Worm (Caenorhabditis elegans) whole organism, late embryonic: ENCODE measurements around the gene srh-199.

Experiments
- C38D4.7 ChIP-seq: fragments of 200-800 bp; sonication (Bioruptor generic); optimal IDR thresholded peaks from 2 replicates; lab custom pipeline; 2018; ENCODE audit warnings: mild to moderate bottlenecking, missing genetic modification characterization, moderate library complexity, missing compliant biosample characterization
- F13H6.1 ChIP-seq: sonication (generic microtip); optimal IDR thresholded peaks from 2 replicates; lab custom pipeline; 2016; ENCODE audit warnings: missing genetic modification characterization, missing compliant biosample characterization
- K02D7.2 ChIP-seq: sonication (generic microtip); optimal IDR thresholded peaks from 2 replicates; lab custom pipeline; 2017; ENCODE audit warnings: mild to moderate bottlenecking, missing genetic modification characterization, missing compliant biosample characterization
- K09A11.1 ChIP-seq: sonication (generic microtip); optimal IDR thresholded peaks from 2 replicates; lab custom pipeline; 2017; ENCODE audit warnings: antibody characterized with exemption, mild to moderate bottlenecking, missing genetic modification characterization, missing compliant biosample characterization; ENCODE audit not compliant: insufficient read depth
- T23F11.4 ChIP-seq: fragments of 200-800 bp; sonication (Bioruptor generic); optimal IDR thresholded peaks from 2 replicates; lab custom pipeline; 2018; ENCODE audit warnings: mild to moderate bottlenecking, missing genetic modification characterization, missing compliant biosample characterization
- ceh-14 ChIP-seq: sonication (generic microtip); optimal IDR thresholded peaks from 2 replicates; lab custom pipeline; 2016; ENCODE audit warnings: missing genotype, missing genetic modification characterization, missing compliant biosample characterization
- ceh-19 ChIP-seq: fragments of 200-800 bp; sonication (Bioruptor generic); optimal IDR thresholded peaks from 2 replicates; lab custom pipeline; 2018; ENCODE audit warnings: mild to moderate bottlenecking, missing genetic modification characterization, missing compliant biosample characterization
- ceh-2 ChIP-seq: sonication (generic microtip); optimal IDR thresholded peaks from 2 replicates; lab custom pipeline; 2016; ENCODE audit warnings: missing genotype, missing genetic modification characterization, missing compliant biosample characterization
- ceh-24 ChIP-seq: sonication (generic microtip); optimal IDR thresholded peaks from 2 replicates; lab custom pipeline; 2016; ENCODE audit warnings: mild to moderate bottlenecking, missing genetic modification characterization, missing compliant biosample characterization
- ceh-30 ChIP-seq: fragments of 150-350 bp; optimal IDR thresholded peaks from 2 replicates; lab custom pipeline; 2014; ENCODE audit warnings: missing biosample characterization, missing genetic modification characterization
- ceh-31 ChIP-seq: sonication (generic microtip); optimal IDR thresholded peaks from 2 replicates; lab custom pipeline; 2016; ENCODE audit warnings: missing genetic modification characterization, missing compliant biosample characterization
- ceh-45 ChIP-seq: fragments of 200-800 bp; sonication (Bioruptor generic); IDR thresholded peaks from 2 replicates; pipeline ENCODE4 v1.3.6; 2022; ENCODE audit warnings: missing genetic modification reagents, missing genetic modification characterization, missing compliant biosample characterization
- dmd-4 ChIP-seq: sonication (generic microtip); optimal IDR thresholded peaks from 2 replicates; lab custom pipeline; 2016; ENCODE audit warnings: borderline replicate concordance, missing genetic modification characterization, missing compliant biosample characterization
- dve-1 ChIP-seq: sonication (generic microtip); optimal IDR thresholded peaks from 2 replicates; lab custom pipeline; 2017; ENCODE audit warnings: antibody characterized with exemption, mild to moderate bottlenecking, missing genetic modification characterization, missing compliant biosample characterization
- ets-4 ChIP-seq: sonication (generic microtip); optimal IDR thresholded peaks from 2 replicates; lab custom pipeline; 2016; ENCODE audit warnings: missing genetic modification characterization, missing compliant biosample characterization
- fkh-6 ChIP-seq: sonication (generic microtip); optimal IDR thresholded peaks from 2 replicates; lab custom pipeline; 2016; ENCODE audit warnings: missing genetic modification characterization, missing compliant biosample characterization
- hlh-13 ChIP-seq: fragments of 200-800 bp; sonication (Bioruptor generic); optimal IDR thresholded peaks from 2 replicates; lab custom pipeline; 2018; ENCODE audit warnings: mild to moderate bottlenecking, missing genetic modification characterization, missing compliant biosample characterization
- hlh-15 ChIP-seq: sonication (generic microtip); optimal IDR thresholded peaks from 2 replicates; lab custom pipeline; 2016; ENCODE audit warnings: missing genetic modification characterization, missing compliant biosample characterization
- hlh-30 ChIP-seq: sonication (generic microtip); optimal IDR thresholded peaks from 2 replicates; lab custom pipeline; 2017; ENCODE audit warnings: antibody characterized with exemption, missing genetic modification characterization, missing compliant biosample characterization; ENCODE audit not compliant: insufficient read depth
- hlh-6 ChIP-seq: sonication (generic microtip); optimal IDR thresholded peaks from 2 replicates; lab custom pipeline; 2016; ENCODE audit warnings: missing genotype, missing genetic modification characterization, missing compliant biosample characterization
- lim-6 ChIP-seq: sonication (generic microtip); optimal IDR thresholded peaks from 2 replicates; lab custom pipeline; 2016; ENCODE audit warnings: missing genetic modification characterization, missing compliant biosample characterization
- lin-11 ChIP-seq: fragments of 200-800 bp; sonication (Bioruptor generic); optimal IDR thresholded peaks from 2 replicates; lab custom pipeline; 2018; ENCODE audit warnings: mild to moderate bottlenecking, missing genetic modification characterization, missing compliant biosample characterization
- nhr-232 ChIP-seq: sonication (generic microtip); optimal IDR thresholded peaks from 2 replicates; lab custom pipeline; 2016; ENCODE audit warnings: missing genetic modification characterization, missing compliant biosample characterization
- odd-2 ChIP-seq: sonication (generic microtip); optimal IDR thresholded peaks from 2 replicates; lab custom pipeline; 2017; ENCODE audit warnings: antibody characterized with exemption, mild to moderate bottlenecking, missing genetic modification characterization, missing compliant biosample characterization
- pat-9 ChIP-seq: fragments of 200-800 bp; sonication (Bioruptor generic); optimal IDR thresholded peaks from 2 replicates; lab custom pipeline; 2018; ENCODE audit warnings: mild to moderate bottlenecking, missing genetic modification characterization, moderate library complexity, missing compliant biosample characterization
- pax-1 ChIP-seq: fragments of 150-350 bp; optimal IDR thresholded peaks from 2 replicates; lab custom pipeline; 2014; ENCODE audit warnings: missing biosample characterization, missing genetic modification characterization
- pha-4 ChIP-seq: fragments of 150-350 bp; optimal IDR thresholded peaks from 2 replicates; lab custom pipeline; 2018; ENCODE audit warnings: missing biosample characterization, missing genetic modification reagents, missing genetic modification characterization
- pqm-1 ChIP-seq: sonication (generic microtip); optimal IDR thresholded peaks from 2 replicates; lab custom pipeline; 2016; ENCODE audit warnings: missing genetic modification characterization, missing compliant biosample characterization
- pros-1 ChIP-seq: fragments of 150-350 bp; optimal IDR thresholded peaks from 2 replicates; lab custom pipeline; 2014; ENCODE audit warnings: missing biosample characterization, missing genetic modification reagents, missing genetic modification characterization
- ref-2 ChIP-seq: sonication (generic microtip); optimal IDR thresholded peaks from 2 replicates; lab custom pipeline; 2016; ENCODE audit warnings: missing genetic modification characterization, missing compliant biosample characterization
- rnt-1 ChIP-seq: sonication (generic microtip); optimal IDR thresholded peaks from 2 replicates; lab custom pipeline; 2016; ENCODE audit warnings: missing genetic modification characterization, missing compliant biosample characterization
- sdc-2 ChIP-seq: sonication (generic microtip); optimal IDR thresholded peaks from 2 replicates; lab custom pipeline; 2016; ENCODE audit warnings: missing genotype, missing genetic modification characterization, missing compliant biosample characterization
- sox-2 ChIP-seq: fragments of 200-800 bp; sonication (Bioruptor generic); IDR thresholded peaks from 2 replicates; pipeline ENCODE4 v1.3.6; 2022; ENCODE audit warnings: missing genetic modification reagents, missing genetic modification characterization, missing compliant biosample characterization
- syd-9 ChIP-seq: sonication (generic microtip); optimal IDR thresholded peaks from 2 replicates; lab custom pipeline; 2016; ENCODE audit warnings: mild to moderate bottlenecking, missing genetic modification characterization, moderate library complexity, missing compliant biosample characterization
- tbx-2 ChIP-seq: sonication (generic microtip); optimal IDR thresholded peaks from 2 replicates; lab custom pipeline; 2016; ENCODE audit warnings: missing genetic modification characterization, missing compliant biosample characterization
- ttx-3 ChIP-seq: sonication (generic microtip); optimal IDR thresholded peaks from 2 replicates; lab custom pipeline; 2016; ENCODE audit warnings: missing genetic modification reagents, missing genetic modification characterization, missing compliant biosample characterization
- unc-42 ChIP-seq: sonication (generic microtip); optimal IDR thresholded peaks from 2 replicates; lab custom pipeline; 2016; ENCODE audit warnings: missing genotype, missing genetic modification characterization, missing compliant biosample characterization
- unc-86 ChIP-seq: sonication (generic microtip); optimal IDR thresholded peaks from 2 replicates; lab custom pipeline; 2016; ENCODE audit warnings: missing genetic modification characterization, missing compliant biosample characterization
- zip-5 ChIP-seq: sonication (generic microtip); optimal IDR thresholded peaks from 2 replicates; lab custom pipeline; 2016; ENCODE audit warnings: missing genetic modification characterization, missing compliant biosample characterization
- ztf-16 ChIP-seq: sonication (generic microtip); optimal IDR thresholded peaks from 2 replicates; lab custom pipeline; 2017; ENCODE audit warnings: missing genetic modification characterization, missing compliant biosample characterization

Gene srh-199

ce11 chrV:1718232-1718631 is 33.1 kb downstream of the srh-199 start:
- TF ChIP-seq sdc-2 (tag; lab: Kevin White, UChicago) (no peak), hlh-13 (GFP tag; lab: Kevin White, UChicago) (no peak), sox-2 (no peak), pat-9 (tag; lab: Kevin White, UChicago) (no peak), zip-5 (no peak), fkh-6 (no peak), nhr-232 (no peak), ttx-3 (no peak), rnt-1 (tag; lab: Kevin White, UChicago) (no peak), F13H6.1 (tag; lab: Kevin White, UChicago) (no peak)

ce11 chrV:1716892-1717291 is 34.5 kb downstream of the srh-199 start, which contains the start of gene srw-103:
srw-103 (plus strand) TSS chrV:1717192.
- TF ChIP-seq lin-11 (tag; lab: Kevin White, UChicago) (no peak), lim-6 (no peak), unc-86 (no peak), dve-1 (no peak), pha-4 (tag; lab: Kevin White, UChicago) (no peak), pros-1 (no peak), hlh-15 (tag; lab: Kevin White, UChicago) (no peak), tbx-2 (tag; lab: Kevin White, UChicago) (no peak), F13H6.1 (tag; lab: Kevin White, UChicago) (no peak), hlh-6 (no peak), K09A11.1 (tag; lab: Kevin White, UChicago) (no peak), syd-9 (tag; lab: Kevin White, UChicago) (no peak), sdc-2 (tag; lab: Kevin White, UChicago) (no peak), unc-42 (tag; lab: Kevin White, UChicago) (no peak), odd-2 (no peak)

- 0 out of 2 replicates have a peak, but pooled peaks have one; percentile 67 for TF ChIP-seq ceh-45 (GFP tag; lab: Robert Waterston, UW)
These were observed 37.6 kb downstream of the srh-199 start for ce11 chrV:1713761-1714160.

- TF ChIP-seq ceh-30 (tag; lab: Kevin White, UChicago) (no peak), T23F11.4 (GFP tag; lab: Kevin White, UChicago) (no peak), ceh-45 (GFP tag; lab: Robert Waterston, UW) (no peak), ref-2 (no peak), C38D4.7 (no peak), K02D7.2 (no peak), ceh-2 (tag; lab: Kevin White, UChicago) (no peak), sox-2 (no peak), pros-1 (no peak)
These were observed 40.4 kb downstream of the srh-199 start, which contains the start of gene srw-100 for ce11 chrV:1710909-1711308. srw-100 (plus strand) TSS chrV:1711209.

ce11 chrV:1708441-1708840 is 42.9 kb downstream of the srh-199 start, which contains the start of gene srw-99:
srw-99 (plus strand) TSS chrV:1708741.
- TF ChIP-seq lin-11 (tag; lab: Kevin White, UChicago), result no peak
- no peak for TF ChIP-seq sox-2
- TF ChIP-seq ceh-14 (tag; lab: Kevin White, UChicago), result no peak
- no peak for TF ChIP-seq pax-1 (tag; lab: Kevin White, UChicago)
- no peak for TF ChIP-seq ceh-24 (tag; lab: Kevin White, UChicago)
- no peak for TF ChIP-seq ceh-31 (tag; lab: Kevin White, UChicago)
- TF ChIP-seq pros-1, result no peak
- TF ChIP-seq pqm-1 (tag; lab: Kevin White, UChicago), result no peak
- no peak for TF ChIP-seq lim-6
- TF ChIP-seq ets-4 (tag; lab: Kevin White, UChicago), result no peak
- TF ChIP-seq dmd-4, result no peak
- TF ChIP-seq ztf-16 (tag; lab: Kevin White, UChicago), result no peak
- TF ChIP-seq K02D7.2, result no peak
- no peak for TF ChIP-seq ceh-19
- no peak for TF ChIP-seq hlh-30 (tag; lab: Kevin White, UChicago)
- TF ChIP-seq hlh-15 (tag; lab: Kevin White, UChicago), result no peak
